Comparison of ENCODE assay signal across 3 fruit fly cellular contexts in the genomic region with DNA sequence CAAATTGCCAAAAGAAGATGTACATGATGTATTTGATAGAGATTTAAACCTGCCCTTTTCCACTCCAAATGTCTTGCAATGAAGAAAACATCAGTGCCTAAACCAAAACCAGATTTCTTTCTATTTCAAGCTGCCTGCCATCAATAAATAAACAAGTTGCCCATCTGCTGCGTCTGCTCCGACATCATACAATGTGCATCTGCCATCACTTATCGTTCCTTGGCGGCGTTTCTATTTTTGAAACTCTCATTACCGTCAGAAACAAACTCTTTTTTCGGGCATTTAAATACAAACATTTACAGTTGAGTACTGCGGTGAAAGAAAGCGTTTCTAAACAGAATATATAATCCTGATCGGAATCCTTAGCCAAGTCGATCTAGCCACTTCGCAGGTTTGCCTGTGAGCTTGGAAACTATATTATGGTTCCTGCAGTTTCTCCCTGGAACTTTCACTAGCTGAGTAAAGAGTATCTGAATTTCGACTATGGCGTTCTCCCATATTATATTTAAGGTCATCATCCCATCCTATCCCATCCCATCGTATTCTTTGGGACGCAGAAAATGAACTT.
TF ChIP-seq lines count a peak whose summit lies in the region.

No protein-coding gene starts in this region.

- no peak for TF ChIP-seq CTCF in whole organism, embryonic (GFP tag; optimal IDR thresholded peaks at IDR 0.05; lab: Kevin White, UChicago)

TF ChIP-seq in whole organism, embryonic, 481 proteins besides CTCF, POLR2A, EP300 and RAD21 (continues in another document):
- 0 out of 3 replicates have a peak, but pooled peaks have one; percentile 16 for TF ChIP-seq croc (GFP tag; conservative IDR thresholded peaks at IDR 0.05; lab: Robert Waterston, UW)
- TF ChIP-seq Six4 (GFP tag; optimal IDR thresholded peaks at IDR 0.05; lab: Kevin White, UChicago) = no peak
- TF ChIP-seq ERR (GFP tag; optimal IDR thresholded peaks at IDR 0.05; lab: Kevin White, UChicago) = no peak
- peak in 1 of 2 experiments; percentile 70 for TF ChIP-seq bsh (GFP tag; optimal IDR thresholded peaks at IDR 0.05; lab: Kevin White, UChicago)
- no peak for TF ChIP-seq CG3065 (GFP tag; optimal IDR thresholded peaks at IDR 0.05; lab: Kevin White, UChicago)
- no peak for TF ChIP-seq CG17912 (GFP tag; optimal IDR thresholded peaks at IDR 0.05; lab: Kevin White, UChicago)
- no peak for TF ChIP-seq CG13894 (tag; optimal IDR thresholded peaks at IDR 0.05; lab: Kevin White, UChicago)
- peak; percentile 40 for TF ChIP-seq CoRest (tag; optimal IDR thresholded peaks at IDR 0.05; lab: Kevin White, UChicago)
- TF ChIP-seq CG15696 (tag; optimal IDR thresholded peaks at IDR 0.05; lab: Kevin White, UChicago) = peak; percentile 56
- TF ChIP-seq CG10274 (GFP tag; optimal IDR thresholded peaks at IDR 0.05; lab: Kevin White, UChicago) = peak; percentile 49
- peak; percentile 75 for TF ChIP-seq CG10979 (tag; optimal IDR thresholded peaks at IDR 0.05; lab: Kevin White, UChicago)
- TF ChIP-seq CG5245 (GFP tag; optimal IDR thresholded peaks at IDR 0.05; lab: Kevin White, UChicago) = peak; percentile 22
- peak; percentile 8 for TF ChIP-seq pum (GFP tag; optimal IDR thresholded peaks at IDR 0.05; lab: Kevin White, UChicago)
- TF ChIP-seq CG8388 (GFP tag; optimal IDR thresholded peaks at IDR 0.05; lab: Kevin White, UChicago) = peak; percentile 33
- TF ChIP-seq bab2 (GFP tag; optimal IDR thresholded peaks at IDR 0.05; lab: Kevin White, UChicago) = peak; percentile 3
- TF ChIP-seq CG2678 (tag; optimal IDR thresholded peaks at IDR 0.05; lab: Kevin White, UChicago) = peak; percentile 47
- TF ChIP-seq Trl (optimal IDR thresholded peaks at IDR 0.05; lab: Kevin White, UChicago) = no peak
- no peak for TF ChIP-seq Trl (GFP tag; optimal IDR thresholded peaks at IDR 0.05; lab: Kevin White, UChicago)
- no peak for TF ChIP-seq tna (GFP tag; IDR thresholded peaks at IDR 0.05; lab: Robert Waterston, UW; ENCODE audit: partially characterized antibody)
- TF ChIP-seq ewg (GFP tag; optimal IDR thresholded peaks at IDR 0.05; lab: Kevin White, UChicago) = peak; percentile 30
- no peak for TF ChIP-seq nom (GFP tag; optimal IDR thresholded peaks at IDR 0.05; lab: Kevin White, UChicago)
- TF ChIP-seq Optix (GFP tag; IDR thresholded peaks at IDR 0.05; lab: Robert Waterston, UW) = peak; percentile 31; the same call in 1 of the 3 replicates
- TF ChIP-seq CG2202 (tag; optimal IDR thresholded peaks at IDR 0.05; lab: Kevin White, UChicago) = peak; percentile 63
- no peak for TF ChIP-seq CG9609 (GFP tag; optimal IDR thresholded peaks at IDR 0.05; lab: Kevin White, UChicago)
- TF ChIP-seq CHES-1-like (GFP tag; optimal IDR thresholded peaks at IDR 0.05; lab: Kevin White, UChicago) = peak; percentile 8
- TF ChIP-seq CG34422 (GFP tag; IDR thresholded peaks at IDR 0.05; lab: Robert Waterston, UW) = no peak
- peak; percentile 95 for TF ChIP-seq twi (tag; optimal IDR thresholded peaks at IDR 0.05; lab: Kevin White, UChicago)

TF ChIP-seq in whole organism, prepupa, 60 proteins besides CTCF, POLR2A, EP300 and RAD21:
- TF ChIP-seq OdsH (GFP tag; optimal IDR thresholded peaks at IDR 0.05; lab: Kevin White, UChicago) (no peak), CG6808 (GFP tag; optimal IDR thresholded peaks at IDR 0.05; lab: Kevin White, UChicago) (peak; percentile 17), CG16779 (tag; optimal IDR thresholded peaks at IDR 0.05; lab: Kevin White, UChicago) (no peak), CG6792 (GFP tag; optimal IDR thresholded peaks at IDR 0.05; lab: Kevin White, UChicago) (no peak), fd85E (GFP tag; optimal IDR thresholded peaks at IDR 0.05; lab: Kevin White, UChicago) (no peak), dsx (GFP tag; optimal IDR thresholded peaks at IDR 0.05; lab: Kevin White, UChicago; ENCODE audit: poor library complexity, severe bottlenecking) (no peak), CG11902 (GFP tag; optimal IDR thresholded peaks at IDR 0.05; lab: Kevin White, UChicago) (no peak), Eip78C (GFP tag; lab: Kevin White, UChicago) (peak; percentile 61), CG11294 (GFP tag; IDR thresholded peaks at IDR 0.05; lab: Robert Waterston, UW) (no peak), CG10669 (GFP tag; optimal IDR thresholded peaks at IDR 0.05; lab: Kevin White, UChicago) (no peak), spab (GFP tag; optimal IDR thresholded peaks at IDR 0.05; lab: Kevin White, UChicago) (no peak), CG34406 (GFP tag; optimal IDR thresholded peaks at IDR 0.05; lab: Kevin White, UChicago) (no peak), pdm3 (GFP tag; optimal IDR thresholded peaks at IDR 0.05; lab: Kevin White, UChicago) (no peak), CG10631 (GFP tag; optimal IDR thresholded peaks at IDR 0.05; lab: Kevin White, UChicago) (peak; percentile 4), Ets96B (tag; optimal IDR thresholded peaks at IDR 0.05; lab: Kevin White, UChicago) (no peak), CG15336 (GFP tag; IDR thresholded peaks at IDR 0.05; lab: Robert Waterston, UW) (0 out of 2 replicates have a peak, but pooled peaks have one; percentile 8), CG6276 (GFP tag; optimal IDR thresholded peaks at IDR 0.05; lab: Kevin White, UChicago) (no peak), Hr38 (GFP tag; optimal IDR thresholded peaks at IDR 0.05; lab: Kevin White, UChicago) (no peak), svp (GFP tag; lab: Kevin White, UChicago) (no peak), CG32006 (GFP tag; optimal IDR thresholded peaks at IDR 0.05; lab: Kevin White, UChicago) (peak; percentile 14), Gug (GFP tag; IDR thresholded peaks at IDR 0.05; lab: Robert Waterston, UW) (no peak), CG3919 (GFP tag; optimal IDR thresholded peaks at IDR 0.05; lab: Kevin White, UChicago) (peak; percentile 24), ss (GFP tag; optimal IDR thresholded peaks at IDR 0.05; lab: Kevin White, UChicago) (no peak)

TF ChIP-seq in whole organism, pupa, 21 proteins besides CTCF, POLR2A, EP300 and RAD21:
- no peak for TF ChIP-seq CG4496 (GFP tag; IDR thresholded peaks at IDR 0.05; lab: Robert Waterston, UW)
- TF ChIP-seq CG12605 (GFP tag; IDR thresholded peaks at IDR 0.05; lab: Robert Waterston, UW) = no peak
- TF ChIP-seq CG8159 (tag; optimal IDR thresholded peaks at IDR 0.05; lab: Kevin White, UChicago) = peak; percentile 22
- no peak for TF ChIP-seq fd96Ca (GFP tag; IDR thresholded peaks at IDR 0.05; lab: Robert Waterston, UW)
- no peak for TF ChIP-seq CG9948 (tag; optimal IDR thresholded peaks at IDR 0.05; lab: Kevin White, UChicago)
- TF ChIP-seq rn (GFP tag; IDR thresholded peaks at IDR 0.05; lab: Robert Waterston, UW) = no peak
- no peak for TF ChIP-seq CG10348 (GFP tag; IDR thresholded peaks at IDR 0.05; lab: Robert Waterston, UW)
- TF ChIP-seq CG8301 (tag; optimal IDR thresholded peaks at IDR 0.05; lab: Kevin White, UChicago) = peak; percentile 24
- TF ChIP-seq CG13204 (GFP tag; optimal IDR thresholded peaks at IDR 0.05; lab: Kevin White, UChicago) = no peak
- peak; percentile 52 for TF ChIP-seq CG14655 (GFP tag; optimal IDR thresholded peaks at IDR 0.05; lab: Kevin White, UChicago)
- no peak for TF ChIP-seq CG17806 (tag; optimal IDR thresholded peaks at IDR 0.05; lab: Kevin White, UChicago)
- TF ChIP-seq Pif1B (GFP tag; optimal IDR thresholded peaks at IDR 0.05; lab: Kevin White, UChicago) = no peak
- no peak for TF ChIP-seq Ets98B (GFP tag; IDR thresholded peaks at IDR 0.05; lab: Robert Waterston, UW)
- TF ChIP-seq EcR (GFP tag; optimal IDR thresholded peaks at IDR 0.05; lab: Kevin White, UChicago) = peak; percentile 40
